Worm (Caenorhabditis elegans) whole organism, L3 larva: ENCODE data around the gene F23D12.4.
A peak's percentile ranks its signal among the peaks of the same experiment; 100 is the strongest.

Experiments
- R02D3.7 ChIP-seq: fragments of 150-350 bp; optimal IDR thresholded peaks from 2 replicates; lab custom pipeline; 2014; ENCODE audit warnings: missing biosample characterization, missing genetic modification characterization
- ceh-28 ChIP-seq: fragments of 150-350 bp; optimal IDR thresholded peaks from 2 replicates; lab custom pipeline; 2014; ENCODE audit warnings: missing biosample characterization, missing genetic modification reagents, missing genetic modification characterization
- ceh-82 ChIP-seq: fragments of 150-350 bp; optimal IDR thresholded peaks from 2 replicates; lab custom pipeline; 2014; ENCODE audit warnings: missing biosample characterization, missing genetic modification characterization
- daf-12 ChIP-seq: fragments of 150-350 bp; optimal IDR thresholded peaks from 2 replicates; lab custom pipeline; 2014; ENCODE audit warnings: missing biosample characterization, missing genetic modification reagents, missing genetic modification characterization
- egl-27 ChIP-seq: sonication (generic microtip); optimal IDR thresholded peaks from 4 replicates; lab custom pipeline; 2017; ENCODE audit warnings: missing biosample characterization, missing genetic modification reagents, missing genetic modification characterization
- egl-5 ChIP-seq: fragments of 150-350 bp; optimal IDR thresholded peaks from 2 replicates; lab custom pipeline; 2017; ENCODE audit warnings: missing biosample characterization, missing genetic modification reagents, missing genetic modification characterization, inconsistent platforms
- elt-1 ChIP-seq: fragments of 150-350 bp; optimal IDR thresholded peaks from 2 replicates; lab custom pipeline; 2014; ENCODE audit warnings: missing biosample characterization, missing genetic modification characterization
- elt-2 ChIP-seq: sonication (generic microtip); optimal IDR thresholded peaks from 2 replicates; lab custom pipeline; 2016; ENCODE audit warnings: missing genetic modification reagents, mild to moderate bottlenecking, missing genetic modification characterization, missing compliant biosample characterization
- elt-3 ChIP-seq, 3 experiments: fragments of 150-350 bp in 1 of 3; sonication (generic microtip) in 2 of 3; optimal IDR thresholded peaks; 2 replicates in 2 of 3; 4 replicates in 1 of 3; lab custom pipeline; 2014 to 2017; ENCODE audit warnings: missing biosample characterization in 3 of 3, missing genetic modification characterization in 3 of 3
- fkh-10 ChIP-seq: sonication (generic microtip); optimal IDR thresholded peaks from 2 replicates; lab custom pipeline; 2017; ENCODE audit warnings: missing biosample characterization, missing genetic modification reagents, missing genetic modification characterization
- fos-1 ChIP-seq: fragments of 150-350 bp; optimal IDR thresholded peaks from 2 replicates; lab custom pipeline; 2014; ENCODE audit warnings: missing biosample characterization, missing genetic modification characterization
- hmg-11 ChIP-seq: sonication (generic microtip); optimal IDR thresholded peaks from 2 replicates; lab custom pipeline; 2016; ENCODE audit warnings: missing genetic modification characterization, missing compliant biosample characterization
- jun-1 ChIP-seq: fragments of 150-350 bp; optimal IDR thresholded peaks from 2 replicates; lab custom pipeline; 2014; ENCODE audit warnings: missing biosample characterization, missing genetic modification reagents, missing genetic modification characterization
- lin-39 ChIP-seq: fragments of 150-350 bp; optimal IDR thresholded peaks from 2 replicates; lab custom pipeline; 2018; ENCODE audit warnings: missing biosample characterization, missing genetic modification reagents, missing genetic modification characterization
- lsy-12 ChIP-seq: sonication (generic microtip); optimal IDR thresholded peaks from 2 replicates; lab custom pipeline; 2016; ENCODE audit warnings: mild to moderate bottlenecking, missing genetic modification characterization, missing compliant biosample characterization
- mdl-1 ChIP-seq: fragments of 150-350 bp; optimal IDR thresholded peaks from 2 replicates; lab custom pipeline; 2014; ENCODE audit warnings: missing biosample characterization, missing genetic modification characterization
- mml-1 ChIP-seq: fragments of 150-350 bp; sonication (generic microtip); optimal IDR thresholded peaks from 3 replicates; lab custom pipeline; 2014; ENCODE audit warnings: missing biosample characterization, missing genetic modification characterization
- nfya-1 ChIP-seq: sonication (generic microtip); optimal IDR thresholded peaks from 2 replicates; lab custom pipeline; 2017; ENCODE audit warnings: missing genetic modification characterization, mild to moderate bottlenecking, missing compliant biosample characterization, antibody characterized with exemption, moderate library complexity; ENCODE audit not compliant: insufficient read depth
- nhr-11 ChIP-seq: fragments of 150-350 bp; optimal IDR thresholded peaks from 2 replicates; lab custom pipeline; 2014; ENCODE audit warnings: missing biosample characterization, missing genetic modification characterization
- nhr-23 ChIP-seq: fragments of 150-350 bp; optimal IDR thresholded peaks from 2 replicates; lab custom pipeline; 2014; ENCODE audit warnings: missing biosample characterization, missing genetic modification reagents, missing genetic modification characterization
- nhr-237 ChIP-seq: fragments of 150-350 bp; optimal IDR thresholded peaks from 2 replicates; lab custom pipeline; 2014; ENCODE audit warnings: missing biosample characterization, missing genetic modification characterization
- nhr-25 ChIP-seq: sonication (generic microtip); optimal IDR thresholded peaks from 2 replicates; lab custom pipeline; 2017; ENCODE audit warnings: missing biosample characterization, missing genetic modification characterization
- nhr-28 ChIP-seq: fragments of 150-350 bp; optimal IDR thresholded peaks from 2 replicates; lab custom pipeline; 2014; ENCODE audit warnings: missing biosample characterization, missing genetic modification characterization
- nhr-43 ChIP-seq: sonication (generic microtip); optimal IDR thresholded peaks from 2 replicates; lab custom pipeline; 2016; ENCODE audit warnings: mild to moderate bottlenecking, missing genetic modification characterization, missing compliant biosample characterization; ENCODE audit not compliant: poor library complexity, severe bottlenecking
- nhr-67 ChIP-seq: fragments of 150-350 bp; optimal IDR thresholded peaks from 2 replicates; lab custom pipeline; 2014; ENCODE audit warnings: missing biosample characterization, missing genetic modification characterization
- nhr-76 ChIP-seq: fragments of 150-350 bp; sonication (generic microtip); optimal IDR thresholded peaks from 5 replicates; lab custom pipeline; 2014; ENCODE audit warnings: missing biosample characterization, missing genetic modification characterization
- pqm-1 ChIP-seq: fragments of 150-350 bp; optimal IDR thresholded peaks from 2 replicates; lab custom pipeline; 2017; ENCODE audit warnings: missing biosample characterization, missing genetic modification characterization, inconsistent platforms
- skn-1 ChIP-seq: fragments of 150-350 bp; optimal IDR thresholded peaks from 2 replicates; lab custom pipeline; 2014; ENCODE audit warnings: missing biosample characterization, missing genetic modification characterization
- snpc-4 ChIP-seq: fragments of 150-350 bp; optimal IDR thresholded peaks from 2 replicates; lab custom pipeline; 2014; ENCODE audit warnings: missing biosample characterization, missing genetic modification characterization
- tbx-2 ChIP-seq: sonication (generic microtip); optimal IDR thresholded peaks from 2 replicates; lab custom pipeline; 2016; ENCODE audit warnings: mild to moderate bottlenecking, missing genetic modification characterization, missing compliant biosample characterization
- unc-39 ChIP-seq: sonication (generic microtip); optimal IDR thresholded peaks from 4 replicates; lab custom pipeline; 2017; ENCODE audit warnings: missing biosample characterization, missing genetic modification characterization
- unc-62 ChIP-seq: fragments of 150-350 bp; sonication (generic microtip); optimal IDR thresholded peaks from 4 replicates; lab custom pipeline; 2014; ENCODE audit warnings: missing biosample characterization, missing genetic modification reagents, missing genetic modification characterization
- ztf-4 ChIP-seq: fragments of 150-350 bp; optimal IDR thresholded peaks from 2 replicates; lab custom pipeline; 2014; ENCODE audit warnings: missing biosample characterization, missing genetic modification characterization

Gene F23D12.4

ce11 chrX:14473740-14474139, 28.9 kb downstream of the F23D12.4 start, which contains the start of gene M163.5:
Gene M163.5, plus strand, starts transcription at chrX:14474040.
- no peak for TF ChIP-seq elt-1 (tag; lab: Kevin White, UChicago)
- TF ChIP-seq jun-1 = no peak
- no peak for TF ChIP-seq ceh-82
- TF ChIP-seq mml-1 = no peak
- TF ChIP-seq nhr-76 (tag; lab: Kevin White, UChicago) = no peak
- TF ChIP-seq unc-39 (tag; lab: Kevin White, UChicago) = no peak
- no peak for TF ChIP-seq hmg-11
- TF ChIP-seq lsy-12 (tag; lab: Kevin White, UChicago) = no peak
- TF ChIP-seq R02D3.7 (tag; lab: Kevin White, UChicago) = no peak
- no peak for TF ChIP-seq elt-3 (tag; optimal IDR thresholded peaks at IDR 0.05; lab: Kevin White, UChicago)
- no peak for TF ChIP-seq pqm-1 (tag; lab: Kevin White, UChicago)

- TF ChIP-seq elt-2 (tag; lab: Kevin White, UChicago) (peak; percentile 38), lsy-12 (tag; lab: Kevin White, UChicago) (peak; percentile 14), unc-62 (GFP tag; lab: Kevin White, UChicago) (no peak), nhr-43 (tag; lab: Kevin White, UChicago) (peak; percentile 82), egl-27 (no peak), snpc-4 (peak; percentile 98), daf-12 (tag; lab: Kevin White, UChicago) (no peak), nhr-25 (peak; percentile 22), nhr-23 (tag; lab: Kevin White, UChicago) (peak; percentile 69), jun-1 (peak; percentile 68), skn-1 (peak; percentile 73), ceh-28 (peak; percentile 0), tbx-2 (tag; lab: Kevin White, UChicago) (peak; percentile 68), elt-3 (tag; optimal IDR thresholded peaks at IDR 0.05; lab: Kevin White, UChicago) (peak in 1 of 3 experiments; percentile 22)
Measured at ce11 chrX:14476625-14477257, 31.9 kb downstream of the F23D12.4 start.

ce11 chrX:14477338-14477737, 32.5 kb downstream of the F23D12.4 start:
- TF ChIP-seq snpc-4 (peak; percentile 92), nhr-67 (tag; lab: Kevin White, UChicago) (no peak), elt-2 (tag; lab: Kevin White, UChicago) (peak; percentile 17)
- TF ChIP-seq, all 47 proteins: peak for 2

ce11 chrX:14478193-14478592, 33.4 kb downstream of the F23D12.4 start:
- peak; percentile 36 for TF ChIP-seq nfya-1
- TF ChIP-seq snpc-4 = peak; percentile 98
- peak; percentile 25 for TF ChIP-seq ceh-82
- no peak for TF ChIP-seq skn-1

- TF ChIP-seq mdl-1 (no peak), elt-2 (tag; lab: Kevin White, UChicago) (peak; percentile 36), ztf-4 (no peak), nhr-43 (tag; lab: Kevin White, UChicago) (peak; percentile 71), nfya-1 (no peak), nhr-11 (no peak), fos-1 (tag; lab: Kevin White, UChicago) (no peak), fkh-10 (GFP tag; lab: Kevin White, UChicago) (no peak), lin-39 (tag; lab: Kevin White, UChicago) (no peak), nhr-25 (peak; percentile 8), tbx-2 (tag; lab: Kevin White, UChicago) (no peak), R02D3.7 (tag; lab: Kevin White, UChicago) (no peak), nhr-237 (tag; lab: Kevin White, UChicago) (no peak), lsy-12 (tag; lab: Kevin White, UChicago) (peak; percentile 3), nhr-23 (tag; lab: Kevin White, UChicago) (no peak), nhr-28 (tag; lab: Kevin White, UChicago) (no peak), mml-1 (no peak), egl-5 (tag; lab: Kevin White, UChicago) (no peak)
- TF ChIP-seq, all 47 proteins: peak for 4
Measured at ce11 chrX:14478743-14479428, 34.1 kb downstream of the F23D12.4 start, which contains the start of gene M163.11. Gene M163.11, plus strand, starts transcription at chrX:14479378.
